In the genomic region with DNA sequence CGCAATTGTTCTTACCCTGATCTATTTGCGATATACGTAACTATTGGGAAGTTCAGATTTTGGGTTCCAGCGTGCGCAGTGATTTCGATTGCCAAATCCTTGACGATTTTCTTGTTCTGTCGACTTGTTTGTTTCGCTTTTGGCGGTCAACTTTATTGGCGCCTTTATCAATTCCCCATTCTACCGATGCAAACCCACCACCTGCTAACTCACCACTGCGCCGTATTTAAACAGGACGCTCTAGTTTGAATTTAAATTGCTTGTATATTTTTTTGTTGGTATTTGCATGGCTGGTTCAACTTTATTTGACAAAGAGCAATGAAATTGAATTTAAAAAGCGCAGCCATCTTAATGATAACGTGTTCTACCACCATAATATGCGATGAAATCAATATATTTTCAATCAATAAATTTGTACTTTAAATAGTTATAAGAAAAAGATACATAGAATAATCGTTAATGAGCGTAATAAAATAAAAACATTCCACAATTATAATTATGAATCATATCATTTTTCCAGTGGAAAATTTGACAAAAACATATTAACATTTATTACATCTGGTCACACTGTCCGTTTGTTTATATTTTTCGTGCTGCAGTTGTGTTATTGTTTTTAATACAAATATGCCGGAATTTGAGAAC, we compare ENCODE assay signal across 2 fruit fly cellular contexts.
TF ChIP-seq lines count a peak whose summit lies in the region.

A gene (minus strand): TSS at position 302 of the 642 bp plus-strand sequence.
A gene (plus strand): TSS at position 566 of the 642 bp plus-strand sequence.

TF ChIP-seq in whole organism, embryonic, 481 proteins besides CTCF, POLR2A, EP300 and RAD21 (continued from another document):
- peak; percentile 30 for TF ChIP-seq CG8388 (GFP tag; optimal IDR thresholded peaks at IDR 0.05; lab: Kevin White, UChicago)
- peak; percentile 59 for TF ChIP-seq CoRest (tag; optimal IDR thresholded peaks at IDR 0.05; lab: Kevin White, UChicago)
- TF ChIP-seq row (GFP tag; IDR thresholded peaks at IDR 0.05; lab: Robert Waterston, UW), result peak; percentile 26; the same call in 1 of the 3 replicates
- peak; percentile 22 for TF ChIP-seq ewg (GFP tag; optimal IDR thresholded peaks at IDR 0.05; lab: Kevin White, UChicago)
- TF ChIP-seq CG18262 (tag; optimal IDR thresholded peaks at IDR 0.05; lab: Kevin White, UChicago), result no peak
- peak; percentile 1 for TF ChIP-seq CG2712 (tag; optimal IDR thresholded peaks at IDR 0.05; lab: Kevin White, UChicago)
- no peak for TF ChIP-seq tgo (GFP tag; IDR thresholded peaks at IDR 0.05; lab: Robert Waterston, UW)
- TF ChIP-seq emc (GFP tag; optimal IDR thresholded peaks at IDR 0.05; lab: Kevin White, UChicago), result no peak
- TF ChIP-seq CG11456 (GFP tag; IDR thresholded peaks at IDR 0.05; lab: Robert Waterston, UW), result no peak
- TF ChIP-seq CG10267 (tag; optimal IDR thresholded peaks at IDR 0.05; lab: Kevin White, UChicago), result peak; percentile 26
- no peak for TF ChIP-seq onecut (GFP tag; IDR thresholded peaks at IDR 0.05; lab: Robert Waterston, UW)
- TF ChIP-seq Ssrp (tag; optimal IDR thresholded peaks at IDR 0.05; lab: Kevin White, UChicago), result peak; percentile 44
- peak; percentile 2 for TF ChIP-seq CG2116 (GFP tag; optimal IDR thresholded peaks at IDR 0.05; lab: Kevin White, UChicago)
- peak; percentile 11 for TF ChIP-seq pzg (GFP tag; optimal IDR thresholded peaks at IDR 0.05; lab: Kevin White, UChicago)
- no peak for TF ChIP-seq CG7357 (GFP tag; IDR thresholded peaks at IDR 0.05; lab: Robert Waterston, UW)
TF ChIP-seq in whole organism, embryonic: peak in this region for 30.

TF ChIP-seq in whole organism, prepupa, 60 proteins besides CTCF, POLR2A, EP300 and RAD21 (continued from another document):
- no peak for TF ChIP-seq CG6792 (GFP tag; optimal IDR thresholded peaks at IDR 0.05; lab: Kevin White, UChicago)
- no peak for TF ChIP-seq CG4318 (GFP tag; optimal IDR thresholded peaks at IDR 0.05; lab: Kevin White, UChicago)
- no peak for TF ChIP-seq Lpt (GFP tag; optimal IDR thresholded peaks at IDR 0.05; lab: Kevin White, UChicago)
- TF ChIP-seq ss (GFP tag; optimal IDR thresholded peaks at IDR 0.05; lab: Kevin White, UChicago), result no peak
- TF ChIP-seq CG31627 (GFP tag; optimal IDR thresholded peaks at IDR 0.05; lab: Kevin White, UChicago), result no peak
- TF ChIP-seq CG11294 (GFP tag; IDR thresholded peaks at IDR 0.05; lab: Robert Waterston, UW), result no peak
- no peak for TF ChIP-seq spab (GFP tag; optimal IDR thresholded peaks at IDR 0.05; lab: Kevin White, UChicago)
- TF ChIP-seq net (GFP tag; optimal IDR thresholded peaks at IDR 0.05; lab: Kevin White, UChicago), result peak; percentile 46
